Worm (Caenorhabditis elegans): Measurements from ENCODE around the gene F49C12.6.

F49C12.6 gene

DNA sequence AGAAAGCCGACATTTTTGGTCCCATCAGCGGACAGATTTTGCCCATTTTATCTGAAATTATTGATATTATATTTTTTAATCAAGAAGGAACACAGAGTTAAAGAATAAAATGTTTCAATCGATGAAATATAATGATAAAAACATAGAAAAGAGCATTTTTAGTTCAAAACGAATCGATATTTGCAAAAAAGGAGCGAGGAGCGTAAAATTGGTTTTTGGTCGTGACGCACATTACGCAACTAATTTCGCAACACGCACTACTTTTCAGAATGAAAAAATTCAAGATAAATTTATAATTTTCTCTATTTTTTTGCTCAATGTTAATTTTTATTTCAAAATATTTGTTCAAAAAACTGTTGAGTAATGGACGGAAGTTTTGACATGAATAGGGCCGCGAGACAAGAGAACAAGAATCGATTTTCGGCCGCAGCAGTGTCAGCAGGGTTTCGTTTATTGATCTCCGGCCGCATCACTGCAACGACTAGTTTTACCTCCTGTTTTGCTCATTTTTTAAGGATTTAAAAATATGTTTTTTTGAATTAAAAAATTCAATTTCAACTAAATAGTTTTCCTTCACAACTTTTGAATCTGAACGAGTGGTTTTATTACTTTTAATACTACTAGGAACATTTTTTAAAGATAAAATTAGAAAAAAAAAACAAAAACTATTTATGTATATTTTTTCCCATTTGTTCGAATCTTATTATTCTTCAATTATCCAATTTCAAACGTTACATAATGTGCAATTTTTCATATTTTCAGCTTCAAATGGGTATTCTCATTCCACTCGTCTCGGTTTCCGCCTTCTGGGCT is 12.4 kb upstream of the F49C12.6 start, which contains the start of the genes F49C12.12 and vha-17:
F49C12.12 (minus strand) TSS at position 51 of the 813 bp plus-strand sequence.
vha-17 (plus strand) TSS at position 763 of the 813 bp plus-strand sequence.
- TF ChIP-seq zip-8 (tag; optimal IDR thresholded peaks at IDR 0.05) (no peak), ceh-39 (tag; optimal IDR thresholded peaks at IDR 0.05) (peak; percentile 33), nhr-237 (tag; optimal IDR thresholded peaks at IDR 0.05) (peak; percentile 10), unc-120 (tag; optimal IDR thresholded peaks at IDR 0.05; ENCODE audit: poor library complexity, severe bottlenecking) (peak; percentile 1)

- TF ChIP-seq snpc-4 (tag; optimal IDR thresholded peaks at IDR 0.05) (no peak), mep-1 (tag; optimal IDR thresholded peaks at IDR 0.05) (no peak), ceh-43 (GFP tag; optimal IDR thresholded peaks at IDR 0.05) (no peak), unc-120 (tag; optimal IDR thresholded peaks at IDR 0.05; ENCODE audit: poor library complexity, severe bottlenecking) (no peak), elt-3 (tag; optimal IDR thresholded peaks at IDR 0.05) (no peak), lin-32 (GFP tag; optimal IDR thresholded peaks at IDR 0.05) (no peak), elt-1 (tag; optimal IDR thresholded peaks at IDR 0.05; ENCODE audit: borderline replicate concordance, insufficient read depth) (no peak), unc-62 (GFP tag; optimal IDR thresholded peaks at IDR 0.05) (no peak), drap-1 (GFP tag; optimal IDR thresholded peaks at IDR 0.05) (no peak), blmp-1 (tag; optimal IDR thresholded peaks at IDR 0.05) (no peak)
These were observed 11.1 kb upstream of the F49C12.6 start for ce11 chrIV:9320023-9320422.

- no peak for TF ChIP-seq M03D4.4 (tag; optimal IDR thresholded peaks at IDR 0.05)
- TF ChIP-seq blmp-1 (tag; optimal IDR thresholded peaks at IDR 0.05): no peak
- no peak for TF ChIP-seq nhr-28 (tag; optimal IDR thresholded peaks at IDR 0.05)
- TF ChIP-seq ceh-83 (GFP tag; optimal IDR thresholded peaks at IDR 0.05): no peak
- TF ChIP-seq ceh-43 (GFP tag; optimal IDR thresholded peaks at IDR 0.05): no peak
- no peak for TF ChIP-seq nhr-2 (tag; optimal IDR thresholded peaks at IDR 0.05)
- TF ChIP-seq nhr-237 (tag; optimal IDR thresholded peaks at IDR 0.05): no peak
- TF ChIP-seq elt-1 (tag; optimal IDR thresholded peaks at IDR 0.05; ENCODE audit: borderline replicate concordance, insufficient read depth): no peak
- no peak for TF ChIP-seq snpc-4 (tag; optimal IDR thresholded peaks at IDR 0.05)
- no peak for TF ChIP-seq mep-1 (tag; optimal IDR thresholded peaks at IDR 0.05)
- no peak for TF ChIP-seq nhr-76 (tag; optimal IDR thresholded peaks at IDR 0.05)
- no peak for TF ChIP-seq tbx-8 (GFP tag; optimal IDR thresholded peaks at IDR 0.05)
- TF ChIP-seq unc-39 (tag; optimal IDR thresholded peaks at IDR 0.05): no peak
- TF ChIP-seq cnd-1 (tag; optimal IDR thresholded peaks at IDR 0.05): no peak
- no peak for TF ChIP-seq ceh-39 (tag; optimal IDR thresholded peaks at IDR 0.05)
- no peak for TF ChIP-seq sptf-1 (tag; optimal IDR thresholded peaks at IDR 0.05)
These were observed 10.2 kb upstream of the F49C12.6 start, which contains the start of the genes F49C12.11 and nemt-1 for ce11 chrIV:9319080-9319479. TSS of gene F49C12.11 (plus strand) at chrIV:9319380. TSS of gene nemt-1 (minus strand) at chrIV:9319439.

- no peak for TF ChIP-seq tbx-8 (GFP tag; optimal IDR thresholded peaks at IDR 0.05)
- TF ChIP-seq drap-1 (GFP tag; optimal IDR thresholded peaks at IDR 0.05): no peak
- TF ChIP-seq flh-1 (GFP tag; optimal IDR thresholded peaks at IDR 0.05): no peak
- TF ChIP-seq ceh-39 (tag; optimal IDR thresholded peaks at IDR 0.05): no peak
- no peak for TF ChIP-seq zip-8 (tag; optimal IDR thresholded peaks at IDR 0.05)
- no peak for TF ChIP-seq M03D4.4 (tag; optimal IDR thresholded peaks at IDR 0.05)
- no peak for TF ChIP-seq sptf-1 (tag; optimal IDR thresholded peaks at IDR 0.05)
- no peak for TF ChIP-seq blmp-1 (tag; optimal IDR thresholded peaks at IDR 0.05)
- TF ChIP-seq nhr-76 (tag; optimal IDR thresholded peaks at IDR 0.05): no peak
- no peak for TF ChIP-seq mep-1 (tag; optimal IDR thresholded peaks at IDR 0.05)
These were observed 9.3 kb upstream of the F49C12.6 start for ce11 chrIV:9318147-9318546.

DNA sequence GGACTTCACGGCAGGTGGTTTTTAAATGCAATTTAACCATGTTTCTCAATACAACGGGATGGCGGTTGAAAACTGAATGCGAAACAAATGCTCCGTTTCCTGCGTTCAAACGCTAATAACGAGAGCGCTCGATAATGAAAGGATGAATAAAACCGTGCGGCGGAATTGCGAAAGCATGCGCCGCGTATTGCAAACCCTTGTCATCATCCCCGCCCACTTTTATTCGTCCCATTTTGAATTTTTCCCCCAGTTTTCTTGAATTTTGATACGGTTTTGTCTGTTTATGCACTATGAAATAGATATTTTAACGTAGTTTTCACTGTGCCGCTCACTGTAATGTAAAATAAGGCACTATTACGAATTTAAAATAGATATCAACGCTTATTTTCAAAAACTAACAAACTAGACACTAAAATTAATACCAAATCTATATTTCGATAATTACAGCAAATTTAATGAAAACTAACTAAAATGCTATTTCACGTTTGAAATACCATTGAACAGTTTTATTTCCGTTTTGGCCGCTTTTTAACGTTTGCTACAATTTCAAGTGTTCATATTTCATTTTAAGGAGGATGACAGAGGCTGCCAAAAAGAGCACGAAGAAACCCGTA is 7.3 kb upstream of the F49C12.6 start, which contains the start of the genes F49C12.9 and rpn-7:
F49C12.9 (minus strand) TSS at position 148 of the 614 bp plus-strand sequence.
rpn-7 (plus strand) TSS at position 564 of the 614 bp plus-strand sequence.
- peak; percentile 37 for TF ChIP-seq lsy-2 (tag; optimal IDR thresholded peaks at IDR 0.05)
- no peak for TF ChIP-seq ham-2 (GFP tag; optimal IDR thresholded peaks at IDR 0.05)
- peak; percentile 1 for TF ChIP-seq nhr-76 (tag; optimal IDR thresholded peaks at IDR 0.05)
- no peak for TF ChIP-seq snpc-4 (tag; optimal IDR thresholded peaks at IDR 0.05)
- TF ChIP-seq bed-3 (GFP tag; optimal IDR thresholded peaks at IDR 0.05): peak; percentile 37
- TF ChIP-seq unc-39 (tag; optimal IDR thresholded peaks at IDR 0.05): no peak
- TF ChIP-seq elt-3 (tag; optimal IDR thresholded peaks at IDR 0.05): no peak
- no peak for TF ChIP-seq mab-5 (tag; optimal IDR thresholded peaks at IDR 0.05)
- TF ChIP-seq nhr-237 (tag; optimal IDR thresholded peaks at IDR 0.05): peak; percentile 16
- peak; percentile 7 for TF ChIP-seq flh-1 (GFP tag; optimal IDR thresholded peaks at IDR 0.05)
- no peak for TF ChIP-seq lin-32 (GFP tag; optimal IDR thresholded peaks at IDR 0.05)
- no peak for TF ChIP-seq unc-62 (GFP tag; optimal IDR thresholded peaks at IDR 0.05)
- TF ChIP-seq ces-1 (GFP tag; optimal IDR thresholded peaks at IDR 0.05): peak; percentile 60
- TF ChIP-seq sptf-1 (tag; optimal IDR thresholded peaks at IDR 0.05): peak; percentile 85
- no peak for TF ChIP-seq lin-13 (tag; optimal IDR thresholded peaks at IDR 0.05)
- peak; percentile 73 for TF ChIP-seq drap-1 (GFP tag; optimal IDR thresholded peaks at IDR 0.05)
- TF ChIP-seq M03D4.4 (tag; optimal IDR thresholded peaks at IDR 0.05): peak; percentile 67
- TF ChIP-seq unc-120 (tag; optimal IDR thresholded peaks at IDR 0.05; ENCODE audit: poor library complexity, severe bottlenecking): no peak
- TF ChIP-seq mep-1 (tag; optimal IDR thresholded peaks at IDR 0.05): peak; percentile 82
- no peak for TF ChIP-seq ceh-83 (GFP tag; optimal IDR thresholded peaks at IDR 0.05)
- peak; percentile 67 for TF ChIP-seq hlh-1 (tag; optimal IDR thresholded peaks at IDR 0.05)
- peak; percentile 7 for TF ChIP-seq pha-4 (tag; optimal IDR thresholded peaks at IDR 0.05)
- TF ChIP-seq ceh-39 (tag; optimal IDR thresholded peaks at IDR 0.05): peak; percentile 30
- TF ChIP-seq nhr-28 (tag; optimal IDR thresholded peaks at IDR 0.05): no peak
- peak; percentile 81 for TF ChIP-seq ceh-43 (GFP tag; optimal IDR thresholded peaks at IDR 0.05)
- no peak for TF ChIP-seq zip-8 (tag; optimal IDR thresholded peaks at IDR 0.05)
- peak; percentile 62 for TF ChIP-seq cnd-1 (tag; optimal IDR thresholded peaks at IDR 0.05)
- peak; percentile 52 for TF ChIP-seq ztf-11 (tag; optimal IDR thresholded peaks at IDR 0.05)
- no peak for TF ChIP-seq blmp-1 (tag; optimal IDR thresholded peaks at IDR 0.05)
- TF ChIP-seq mls-2 (tag; optimal IDR thresholded peaks at IDR 0.05): no peak
- TF ChIP-seq elt-1 (tag; optimal IDR thresholded peaks at IDR 0.05; ENCODE audit: borderline replicate concordance, insufficient read depth): peak; percentile 36
- TF ChIP-seq nhr-2 (tag; optimal IDR thresholded peaks at IDR 0.05): no peak

Data from whole organism, mixed stage, embryonic.